Fruit fly (Drosophila melanogaster) whole organism, prepupa: ENCODE data around the gene AdamTS-B.

Source experiments
- Blimp-1 ChIP-seq: fragments of 200-800 bp; sonication (Bioruptor generic); optimal IDR thresholded peaks from 3 replicates; lab custom pipeline; 2017; ENCODE audit warnings: missing biosample characterization, missing genetic modification characterization, mild to moderate bottlenecking, moderate library complexity, missing genetic modification reagents
- CG10631 ChIP-seq: fragments of 200-800 bp; sonication (Bioruptor generic); optimal IDR thresholded peaks from 2 replicates; lab custom pipeline; 2016; ENCODE audit warnings: missing biosample characterization, missing genetic modification characterization
- CG11294 ChIP-seq: fragments of 200-800 bp; sonication (Bioruptor generic); IDR thresholded peaks from 2 replicates; pipeline ENCODE4 v1.3.6; 2022; ENCODE audit warnings: missing biosample characterization, missing genetic modification characterization
- CG11762 ChIP-seq: fragments of 200-800 bp; sonication (Bioruptor generic); optimal IDR thresholded peaks from 3 replicates; lab custom pipeline; 2016; ENCODE audit warnings: missing biosample characterization, missing genetic modification characterization; ENCODE audit not compliant: insufficient read depth
- CG15336 ChIP-seq: fragments of 200-800 bp; sonication (Bioruptor generic); IDR thresholded peaks from 2 replicates; pipeline ENCODE4 v1.3.6; 2022; ENCODE audit warnings: missing biosample characterization, missing genetic modification characterization
- CG1621 ChIP-seq: fragments of 200-800 bp; sonication (Bioruptor generic); optimal IDR thresholded peaks from 3 replicates; lab custom pipeline; 2018; ENCODE audit warnings: missing biosample characterization, mild to moderate bottlenecking, missing genetic modification characterization
- CG3032 ChIP-seq: fragments of 200-800 bp; optimal IDR thresholded peaks from 2 replicates; lab custom pipeline; 2019; ENCODE audit warnings: missing biosample characterization, mild to moderate bottlenecking, missing genetic modification characterization, moderate library complexity
- CG31627 ChIP-seq: fragments of 200-800 bp; sonication (Bioruptor generic); optimal IDR thresholded peaks from 3 replicates; lab custom pipeline; 2016; ENCODE audit warnings: missing biosample characterization, missing genetic modification characterization
- CG32006 ChIP-seq: fragments of 200-800 bp; sonication (Bioruptor generic); optimal IDR thresholded peaks from 3 replicates; lab custom pipeline; 2017; ENCODE audit warnings: missing biosample characterization, mild to moderate bottlenecking, missing genetic modification characterization
- CG4318 ChIP-seq: fragments of 200-800 bp; sonication (Bioruptor generic); optimal IDR thresholded peaks from 3 replicates; lab custom pipeline; 2017; ENCODE audit warnings: missing biosample characterization, mild to moderate bottlenecking, missing genetic modification characterization
- CG6163 ChIP-seq: fragments of 200-800 bp; sonication (Bioruptor generic); IDR thresholded peaks from 3 replicates; pipeline ENCODE4 v1.3.6; 2022; ENCODE audit warnings: missing biosample characterization, missing genetic modification characterization
- CG6276 ChIP-seq: fragments of 200-800 bp; sonication (Bioruptor generic); optimal IDR thresholded peaks from 2 replicates; lab custom pipeline; 2017; ENCODE audit warnings: missing biosample characterization, mild to moderate bottlenecking, missing genetic modification characterization
- CG6808 ChIP-seq: fragments of 200-800 bp; sonication (Bioruptor generic); optimal IDR thresholded peaks from 3 replicates; lab custom pipeline; 2017; ENCODE audit warnings: missing biosample characterization, missing genetic modification characterization, mild to moderate bottlenecking, moderate library complexity, missing genetic modification reagents
- CG7368 ChIP-seq: fragments of 200-800 bp; sonication (Bioruptor generic); optimal IDR thresholded peaks from 3 replicates; lab custom pipeline; 2016; ENCODE audit warnings: missing biosample characterization, missing genetic modification characterization
- CG8119 ChIP-seq: fragments of 200-800 bp; sonication (Bioruptor generic); IDR thresholded peaks from 3 replicates; pipeline ENCODE4 v1.3.6; 2022; ENCODE audit warnings: missing biosample characterization, missing genetic modification characterization
- Eip75B ChIP-seq: fragments of 200-800 bp; sonication (Bioruptor generic); optimal IDR thresholded peaks from 3 replicates; lab custom pipeline; 2016; ENCODE audit warnings: missing biosample characterization, missing genetic modification characterization
- Eip78C ChIP-seq: fragments of 200-800 bp; sonication (Bioruptor generic); peaks from one replicate; lab custom pipeline; 2016; ENCODE audit warnings: missing biosample characterization, missing genetic modification characterization
- Ets96B ChIP-seq: fragments of 200-800 bp; optimal IDR thresholded peaks from 2 replicates; lab custom pipeline; 2019; ENCODE audit warnings: missing biosample characterization, mild to moderate bottlenecking, missing genetic modification characterization, moderate library complexity
- Gug ChIP-seq: fragments of 200-800 bp; sonication (Bioruptor generic); IDR thresholded peaks from 2 replicates; pipeline ENCODE4 v1.3.6; 2022; ENCODE audit warnings: missing biosample characterization, missing genetic modification characterization
- Hr4 ChIP-seq: fragments of 200-800 bp; sonication (Bioruptor generic); optimal IDR thresholded peaks from 3 replicates; lab custom pipeline; 2016; ENCODE audit warnings: missing biosample characterization, missing genetic modification characterization
- Lpt ChIP-seq: fragments of 200-800 bp; sonication (Bioruptor generic); optimal IDR thresholded peaks from 3 replicates; lab custom pipeline; 2016; ENCODE audit warnings: missing biosample characterization, missing genetic modification characterization
- Met ChIP-seq: fragments of 200-800 bp; sonication (Bioruptor generic); optimal IDR thresholded peaks from 3 replicates; lab custom pipeline; 2016; ENCODE audit warnings: missing biosample characterization, missing genetic modification characterization
- OdsH ChIP-seq: fragments of 200-800 bp; sonication (Bioruptor generic); optimal IDR thresholded peaks from 3 replicates; lab custom pipeline; 2016; ENCODE audit warnings: missing biosample characterization, missing genetic modification characterization
- Sox102F ChIP-seq: fragments of 200-800 bp; sonication (Bioruptor generic); optimal IDR thresholded peaks from 2 replicates; lab custom pipeline; 2016; ENCODE audit warnings: missing biosample characterization, mild to moderate bottlenecking, missing genetic modification characterization
- Sox14 ChIP-seq: fragments of 200-800 bp; sonication (Bioruptor generic); optimal IDR thresholded peaks from 3 replicates; lab custom pipeline; 2016; ENCODE audit warnings: missing biosample characterization, missing genetic modification characterization
- Sox15 ChIP-seq: fragments of 200-800 bp; sonication (Bioruptor generic); optimal IDR thresholded peaks from 3 replicates; lab custom pipeline; 2016; ENCODE audit warnings: missing biosample characterization, missing genetic modification characterization
- achi ChIP-seq: fragments of 200-800 bp; sonication (Bioruptor generic); optimal IDR thresholded peaks from 3 replicates; lab custom pipeline; 2016; ENCODE audit warnings: missing biosample characterization, missing genetic modification characterization
- acj6 ChIP-seq: fragments of 200-800 bp; sonication (Bioruptor generic); optimal IDR thresholded peaks from 3 replicates; lab custom pipeline; 2016; ENCODE audit warnings: missing biosample characterization, missing genetic modification characterization
- dac ChIP-seq: fragments of 200-800 bp; sonication (Bioruptor generic); optimal IDR thresholded peaks from 2 replicates; lab custom pipeline; 2017; ENCODE audit warnings: missing biosample characterization, mild to moderate bottlenecking, missing genetic modification characterization
- eg ChIP-seq: fragments of 200-800 bp; sonication (Bioruptor generic); IDR thresholded peaks from 3 replicates; pipeline ENCODE4 v1.3.6; 2022; ENCODE audit warnings: missing biosample characterization, missing genetic modification characterization
- esn ChIP-seq: fragments of 200-800 bp; sonication (Bioruptor generic); optimal IDR thresholded peaks from 2 replicates; lab custom pipeline; 2016; ENCODE audit warnings: missing biosample characterization, mild to moderate bottlenecking, missing genetic modification characterization, moderate library complexity
- fd85E ChIP-seq: fragments of 200-800 bp; sonication (Bioruptor generic); optimal IDR thresholded peaks from 3 replicates; lab custom pipeline; 2016; ENCODE audit warnings: missing biosample characterization, missing genetic modification characterization
- fkh ChIP-seq: fragments of 200-800 bp; sonication (Bioruptor generic); optimal IDR thresholded peaks from 3 replicates; lab custom pipeline; 2017; ENCODE audit warnings: missing biosample characterization, mild to moderate bottlenecking, missing genetic modification characterization, moderate library complexity
- lz ChIP-seq: fragments of 200-800 bp; sonication (Bioruptor generic); optimal IDR thresholded peaks from 3 replicates; lab custom pipeline; 2016; ENCODE audit warnings: missing biosample characterization, missing genetic modification characterization
- net ChIP-seq: fragments of 200-800 bp; sonication (Bioruptor generic); optimal IDR thresholded peaks from 3 replicates; lab custom pipeline; 2016; ENCODE audit warnings: missing biosample characterization, missing genetic modification characterization
- pdm3 ChIP-seq: fragments of 200-800 bp; sonication (Bioruptor generic); optimal IDR thresholded peaks from 3 replicates; lab custom pipeline; 2016; ENCODE audit warnings: missing biosample characterization, missing genetic modification characterization
- salr ChIP-seq, 2 experiments: fragments of 200-800 bp; sonication (Bioruptor generic); optimal IDR thresholded peaks; 3 replicates each; lab custom pipeline; 2016 to 2018; ENCODE audit warnings: missing biosample characterization in 2 of 2, missing genetic modification characterization in 2 of 2, mild to moderate bottlenecking in 1 of 2
- spab ChIP-seq: fragments of 200-800 bp; sonication (Bioruptor generic); optimal IDR thresholded peaks from 2 replicates; lab custom pipeline; 2017; ENCODE audit warnings: missing biosample characterization, mild to moderate bottlenecking, missing genetic modification characterization, missing genetic modification reagents
- ss ChIP-seq, 2 experiments: fragments of 200-800 bp; sonication (Bioruptor generic); optimal IDR thresholded peaks; 2 replicates in 1 of 2; 3 replicates in 1 of 2; lab custom pipeline; 2017 to 2018; ENCODE audit warnings: mild to moderate bottlenecking in 2 of 2, missing biosample characterization in 2 of 2, missing genetic modification characterization in 2 of 2, moderate library complexity in 1 of 2
- svp ChIP-seq: fragments of 200-800 bp; sonication (Bioruptor generic); peaks from one replicate; lab custom pipeline; 2016; ENCODE audit warnings: missing biosample characterization, missing genetic modification characterization
- topi ChIP-seq: fragments of 200-800 bp; sonication (Bioruptor generic); optimal IDR thresholded peaks from 3 replicates; lab custom pipeline; 2016; ENCODE audit warnings: missing biosample characterization, missing genetic modification characterization
- vri ChIP-seq: fragments of 200-800 bp; sonication (Bioruptor generic); optimal IDR thresholded peaks from 3 replicates; lab custom pipeline; 2016; ENCODE audit warnings: missing biosample characterization, mild to moderate bottlenecking, missing genetic modification characterization

The AdamTS-B gene

dm6 chrX:5705899-5706312, 7.5 kb downstream of the AdamTS-B start (continued):
- peak in 1 of 2 experiments; percentile 16 for TF ChIP-seq salr (GFP tag; optimal IDR thresholded peaks at IDR 0.05; lab: Kevin White, UChicago)
- peak; percentile 70 for TF ChIP-seq spab (GFP tag; lab: Kevin White, UChicago)
- peak; percentile 52 for TF ChIP-seq net (GFP tag; lab: Kevin White, UChicago)
- TF ChIP-seq CG10631 (GFP tag; lab: Kevin White, UChicago) = peak; percentile 61
- TF ChIP-seq OdsH (GFP tag; lab: Kevin White, UChicago) = peak; percentile 51
- peak; percentile 77 for TF ChIP-seq Ets96B (tag; lab: Kevin White, UChicago)
- peak; percentile 74 for TF ChIP-seq CG3032 (tag; lab: Kevin White, UChicago)
- TF ChIP-seq, all 60 proteins: peak for 46

DNA sequence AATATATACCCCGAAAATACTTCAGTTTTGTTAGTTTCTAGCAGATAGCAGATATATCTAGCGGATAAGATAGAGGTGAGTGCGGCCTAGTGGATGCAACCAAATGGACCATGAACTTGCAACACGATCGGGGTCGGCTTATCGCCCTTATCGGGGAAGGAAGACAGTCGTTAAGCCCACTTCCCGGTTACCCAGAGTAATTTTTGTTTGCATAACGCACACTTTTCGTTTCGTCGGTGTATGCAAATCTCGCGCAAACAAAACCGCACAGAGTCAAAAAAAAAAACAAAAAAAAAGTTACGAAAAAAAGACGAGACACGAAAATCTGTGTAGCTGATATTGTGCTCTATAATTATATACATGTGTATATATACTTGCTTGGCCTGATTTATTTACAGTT, 14.6 kb downstream of the AdamTS-B start:
- TF ChIP-seq OdsH (GFP tag; lab: Kevin White, UChicago) (no peak), vri (no peak), CG15336 (no peak), eg (GFP tag; lab: Robert Waterston, UW) (no peak), pdm3 (GFP tag; lab: Kevin White, UChicago) (no peak), Sox14 (no peak), CG32006 (GFP tag; lab: Kevin White, UChicago) (no peak), Gug (GFP tag; lab: Robert Waterston, UW) (no peak), CG7368 (GFP tag; lab: Kevin White, UChicago) (no peak), CG8119 (no peak), Lpt (GFP tag; lab: Kevin White, UChicago) (no peak), CG6163 (GFP tag; lab: Robert Waterston, UW) (peak; percentile 22; the same call in 1 of the 3 replicates), fkh (GFP tag; lab: Kevin White, UChicago) (no peak), Eip78C (peak; percentile 13), CG6276 (GFP tag; lab: Kevin White, UChicago) (no peak), topi (GFP tag; lab: Kevin White, UChicago) (no peak), lz (GFP tag; lab: Kevin White, UChicago) (no peak), svp (peak; percentile 65), CG4318 (no peak), fd85E (GFP tag; lab: Kevin White, UChicago) (no peak)
- TF ChIP-seq, all 60 proteins: peak for 3

DNA sequence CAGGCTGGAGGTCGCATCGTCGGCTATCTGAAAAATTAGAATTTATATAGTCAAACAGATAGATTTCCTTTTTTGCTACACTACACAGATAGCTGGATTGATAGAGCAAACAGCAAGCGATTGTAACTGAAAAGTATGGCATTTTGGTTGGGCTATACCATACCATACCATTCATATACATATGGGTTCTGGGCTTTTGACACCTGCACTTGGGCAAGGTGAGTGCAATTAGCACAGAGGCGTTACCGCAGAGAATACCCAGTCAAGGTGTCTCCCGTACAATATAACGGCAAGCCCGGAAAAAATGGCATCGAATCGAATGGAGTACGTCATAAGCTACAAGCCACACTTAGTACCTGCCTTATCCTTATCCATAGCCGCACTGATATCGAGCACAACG, 16.4 kb downstream of the AdamTS-B start:
- TF ChIP-seq Hr4 (GFP tag; lab: Kevin White, UChicago) (no peak), Met (GFP tag; lab: Kevin White, UChicago) (no peak), fd85E (GFP tag; lab: Kevin White, UChicago) (no peak), Sox14 (no peak), Sox102F (GFP tag; lab: Kevin White, UChicago) (no peak), Lpt (GFP tag; lab: Kevin White, UChicago) (no peak), CG11762 (GFP tag; lab: Kevin White, UChicago) (no peak), acj6 (GFP tag; lab: Kevin White, UChicago) (no peak)

DNA sequence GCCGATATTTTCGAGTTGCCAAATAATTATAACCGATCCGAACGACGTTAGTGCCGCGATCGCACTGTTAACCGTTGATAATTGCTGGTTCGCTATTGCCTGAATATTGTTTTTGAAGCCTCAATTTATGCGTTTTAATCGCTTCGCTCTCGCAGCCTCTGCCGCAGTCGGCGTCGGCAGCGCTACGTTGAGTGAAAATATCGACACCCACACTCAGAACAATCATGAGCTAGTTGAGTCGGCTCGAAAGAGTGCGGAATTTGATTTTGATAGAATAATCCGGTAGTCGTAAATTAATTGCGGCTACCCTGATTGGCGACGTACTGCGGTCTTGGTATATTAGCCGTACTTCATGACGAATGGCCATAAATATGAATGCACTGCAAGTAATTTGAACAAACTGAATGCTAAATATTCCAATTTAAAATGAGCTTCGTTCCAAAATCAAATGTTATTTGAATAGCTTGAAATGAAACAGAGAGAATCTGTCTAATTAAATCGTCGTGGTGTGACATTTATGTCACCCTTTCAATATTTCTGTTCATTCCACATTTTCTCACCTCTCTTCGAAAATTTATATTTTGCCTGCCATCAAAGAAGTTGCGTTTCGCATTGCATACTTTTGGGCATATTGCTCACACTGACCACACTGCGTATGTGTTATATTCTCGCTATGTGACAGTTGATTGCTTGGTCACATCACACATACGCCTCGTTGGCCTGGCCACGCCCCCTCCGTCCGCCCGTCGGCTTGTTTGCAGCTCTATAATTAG, 17.3 kb downstream of the AdamTS-B start:
- no peak for TF ChIP-seq ss (GFP tag; optimal IDR thresholded peaks at IDR 0.05; lab: Kevin White, UChicago)
- no peak for TF ChIP-seq Eip75B (GFP tag; lab: Kevin White, UChicago)
- TF ChIP-seq dac (GFP tag; lab: Kevin White, UChicago) = no peak
- TF ChIP-seq svp = peak; percentile 66
- TF ChIP-seq pdm3 (GFP tag; lab: Kevin White, UChicago) = no peak
- TF ChIP-seq achi (GFP tag; lab: Kevin White, UChicago) = no peak
- TF ChIP-seq Blimp-1 (GFP tag; lab: Kevin White, UChicago) = no peak
- TF ChIP-seq Eip78C = peak; percentile 52
- TF ChIP-seq CG15336 = 0 out of 2 replicates have a peak, but pooled peaks have one; percentile 31
- TF ChIP-seq Sox15 (GFP tag; lab: Kevin White, UChicago) = no peak
- TF ChIP-seq CG6276 (GFP tag; lab: Kevin White, UChicago) = no peak
- no peak for TF ChIP-seq CG11294 (GFP tag; lab: Robert Waterston, UW)
- no peak for TF ChIP-seq fkh (GFP tag; lab: Kevin White, UChicago)
- TF ChIP-seq Hr4 (GFP tag; lab: Kevin White, UChicago) = peak; percentile 1
- TF ChIP-seq Sox102F (GFP tag; lab: Kevin White, UChicago) = peak; percentile 14
- TF ChIP-seq CG7368 (GFP tag; lab: Kevin White, UChicago) = no peak
- TF ChIP-seq CG8119 = 0 out of 3 replicates have a peak, but pooled peaks have one; percentile 21
- TF ChIP-seq eg (GFP tag; lab: Robert Waterston, UW) = no peak
- TF ChIP-seq Met (GFP tag; lab: Kevin White, UChicago) = no peak
- TF ChIP-seq CG6808 = no peak
- peak; percentile 34 for TF ChIP-seq esn (GFP tag; lab: Kevin White, UChicago)
- no peak for TF ChIP-seq salr (GFP tag; optimal IDR thresholded peaks at IDR 0.05; lab: Kevin White, UChicago)
- TF ChIP-seq spab (GFP tag; lab: Kevin White, UChicago) = no peak
- TF ChIP-seq CG31627 (GFP tag; lab: Kevin White, UChicago) = no peak
- no peak for TF ChIP-seq CG1621 (tag; lab: Kevin White, UChicago)
- TF ChIP-seq CG11762 (GFP tag; lab: Kevin White, UChicago) = no peak
- no peak for TF ChIP-seq CG3032 (tag; lab: Kevin White, UChicago)
